Fruit fly (Drosophila melanogaster): Measurements from ENCODE around the gene CG13728.

CG13728 gene

DNA sequence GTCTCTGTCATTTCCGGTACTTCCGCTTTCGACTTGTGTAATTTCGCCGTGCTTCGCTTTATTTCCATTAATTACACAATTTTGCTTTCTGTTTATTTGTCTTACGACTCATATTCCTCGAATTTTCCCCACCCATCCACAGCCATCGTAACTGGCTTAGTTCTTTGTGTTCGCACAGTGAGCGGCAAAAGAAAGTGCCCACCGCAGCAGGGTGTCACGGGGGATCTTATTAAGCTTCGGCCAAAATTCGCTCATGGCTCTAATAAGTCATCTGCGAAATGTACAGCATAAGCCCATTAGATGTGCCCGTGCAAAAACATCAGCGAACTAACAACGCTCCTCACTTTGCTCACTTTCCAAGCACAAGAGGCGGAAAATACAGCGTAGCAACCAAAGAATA lies 19.9 kb upstream of the CG13728 start:
- TF ChIP-seq Taf1 (GFP tag; IDR thresholded peaks at IDR 0.05) (no peak), CG10209 (GFP tag; optimal IDR thresholded peaks at IDR 0.05) (no peak), CG2889 (GFP tag; IDR thresholded peaks at IDR 0.05) (no peak), CG6254 (GFP tag; optimal IDR thresholded peaks at IDR 0.05) (no peak), CG8388 (GFP tag; optimal IDR thresholded peaks at IDR 0.05) (peak; percentile 65), CkIIα-i1 (GFP tag; IDR thresholded peaks at IDR 0.05) (no peak), Ets65A (GFP tag) (peak; percentile 91), NC2α (GFP tag; optimal IDR thresholded peaks at IDR 0.05) (no peak), dimm (GFP tag; IDR thresholded peaks at IDR 0.05) (0 out of 2 replicates have a peak, but pooled peaks have one; percentile 12)

DNA sequence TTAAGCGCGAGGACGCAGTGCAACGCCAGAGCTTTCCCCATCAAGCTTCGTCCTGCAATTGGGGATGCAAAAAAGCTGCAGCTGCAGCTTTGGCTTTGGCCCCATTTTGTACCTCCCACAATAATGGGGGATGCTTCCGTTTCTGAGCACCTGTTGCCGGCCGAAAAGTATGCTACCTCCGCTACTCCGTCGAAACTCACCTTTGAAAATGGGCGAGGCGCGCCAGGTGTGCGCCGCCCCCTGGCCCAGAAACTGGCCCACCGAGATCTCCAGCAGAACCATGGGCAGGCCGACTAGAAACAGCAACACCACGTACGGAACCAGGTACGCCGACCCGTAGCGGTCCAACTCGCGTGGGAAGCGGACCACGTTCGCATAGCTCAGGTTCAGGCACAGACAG lies 18.9 kb upstream of the CG13728 start:
- no peak for TF ChIP-seq Side (GFP tag; optimal IDR thresholded peaks at IDR 0.05)
- peak; percentile 83 for TF ChIP-seq Ets65A (GFP tag)
- TF ChIP-seq Sox100B (GFP tag; optimal IDR thresholded peaks at IDR 0.05) = no peak
- TF ChIP-seq Abd-B (GFP tag; optimal IDR thresholded peaks at IDR 0.05) = no peak
- no peak for TF ChIP-seq CG7839 (tag; optimal IDR thresholded peaks at IDR 0.05)
- TF ChIP-seq HHEX (GFP tag; optimal IDR thresholded peaks at IDR 0.05) = no peak
- 0 out of 3 replicates have a peak, but pooled peaks have one; percentile 3 for TF ChIP-seq CG11456 (GFP tag; IDR thresholded peaks at IDR 0.05)
- no peak for TF ChIP-seq Pdp1 (GFP tag; optimal IDR thresholded peaks at IDR 0.05)
- no peak for TF ChIP-seq Optix (GFP tag; IDR thresholded peaks at IDR 0.05)
- no peak for TF ChIP-seq mam (GFP tag; optimal IDR thresholded peaks at IDR 0.05)
- peak; percentile 63 for TF ChIP-seq Med (GFP tag)
- no peak for TF ChIP-seq NfI (GFP tag; optimal IDR thresholded peaks at IDR 0.05)
- no peak for TF ChIP-seq Xbp1 (GFP tag; optimal IDR thresholded peaks at IDR 0.05)
- TF ChIP-seq sima (GFP tag; optimal IDR thresholded peaks at IDR 0.05) = no peak
- TF ChIP-seq crc (GFP tag; optimal IDR thresholded peaks at IDR 0.05) = no peak
- TF ChIP-seq CG7963 (GFP tag; IDR thresholded peaks at IDR 0.05; ENCODE audit: partially characterized antibody) = no peak
- TF ChIP-seq NC2α (GFP tag; optimal IDR thresholded peaks at IDR 0.05) = no peak
- no peak for TF ChIP-seq pfk (GFP tag; optimal IDR thresholded peaks at IDR 0.05)
- TF ChIP-seq dmrt11E (tag; optimal IDR thresholded peaks at IDR 0.05) = no peak
- TF ChIP-seq HLHmδ (GFP tag; optimal IDR thresholded peaks at IDR 0.05) = no peak
- TF ChIP-seq slp2 (GFP tag; optimal IDR thresholded peaks at IDR 0.05) = no peak
- TF ChIP-seq CG11696 (GFP tag; IDR thresholded peaks at IDR 0.05) = no peak
- TF ChIP-seq CG10979 (tag; optimal IDR thresholded peaks at IDR 0.05) = no peak
- TF ChIP-seq sr (GFP tag; IDR thresholded peaks at IDR 0.05) = 0 out of 3 replicates have a peak, but pooled peaks have one; percentile 9
- TF ChIP-seq vnd (GFP tag; IDR thresholded peaks at IDR 0.05; ENCODE audit: partially characterized antibody) = no peak
- TF ChIP-seq abd-A (tag; optimal IDR thresholded peaks at IDR 0.05) = no peak
- TF ChIP-seq Dbx (GFP tag; IDR thresholded peaks at IDR 0.05) = no peak
- TF ChIP-seq crol (GFP tag; IDR thresholded peaks at IDR 0.05) = peak; percentile 34; the same call in 1 of the 2 replicates
- TF ChIP-seq Drgx (GFP tag; IDR thresholded peaks at IDR 0.05) = no peak
- TF ChIP-seq sqz (GFP tag; optimal IDR thresholded peaks at IDR 0.05) = no peak
- 0 out of 3 replicates have a peak, but pooled peaks have one; percentile 21 for TF ChIP-seq CG6175 (GFP tag; IDR thresholded peaks at IDR 0.05)
- no peak for TF ChIP-seq fd64A (GFP tag; optimal IDR thresholded peaks at IDR 0.05)
- TF ChIP-seq CG4424 (GFP tag; optimal IDR thresholded peaks at IDR 0.05) = no peak
- 0 out of 4 replicates have a peak, but pooled peaks have one; percentile 25 for TF ChIP-seq chinmo (GFP tag; IDR thresholded peaks at IDR 0.05; ENCODE audit: partially characterized antibody)

Measured in whole organism, embryonic.